Fruit fly (Drosophila melanogaster) S2 (cell line): ENCODE results near the gene salt.
A peak's percentile ranks its signal among the peaks of the same experiment; 100 is the strongest.

Experiments used
- CG8478 ChIP-seq: fragments of >200 bp; optimal IDR thresholded peaks from 2 replicates; lab custom pipeline; 2018
- CTCF ChIP-seq, 2 experiments: fragments of >200 bp; optimal IDR thresholded peaks; 2 replicates each; lab custom pipeline; 2018

- TF ChIP-seq CG8478 (lab: Kevin White, UChicago), result no peak
- peak in 1 of 2 experiments; percentile 38 for TF ChIP-seq CTCF (optimal IDR thresholded peaks at IDR 0.05; lab: Kevin White, UChicago)
These were observed 40.0 kb upstream of the salt start for dm6 chr3R:31794457-31794856.
